Worm (Caenorhabditis elegans): Measurements from ENCODE around the gene eif-1.

ce11 chrII:5032669-5033068 is 39.3 kb upstream of the eif-1 start:
- TF ChIP-seq zag-1 (tag; optimal IDR thresholded peaks at IDR 0.05) = no peak
- TF ChIP-seq nhr-11 (tag; optimal IDR thresholded peaks at IDR 0.05) = no peak
- no peak for TF ChIP-seq blmp-1 (tag; optimal IDR thresholded peaks at IDR 0.05; ENCODE audit: insufficient read depth)
